Worm (Caenorhabditis elegans): Measurements from ENCODE around the gene K11H12.8.

K11H12.8 gene

ce11 chrIV:682726-683340 lies 27.6 kb downstream of the K11H12.8 start:
- TF ChIP-seq unc-62 (GFP tag; optimal IDR thresholded peaks at IDR 0.05): no peak

- TF ChIP-seq unc-62 (GFP tag; optimal IDR thresholded peaks at IDR 0.05): no peak
Measured at ce11 chrIV:684197-684596, 29.0 kb downstream of the K11H12.8 start, which contains the start of gene cutl-28. Gene cutl-28, plus strand, starts transcription at chrIV:684497.

- TF ChIP-seq unc-62 (GFP tag; optimal IDR thresholded peaks at IDR 0.05): no peak
Measured at ce11 chrIV:684748-685147, 29.6 kb downstream of the K11H12.8 start.

- no peak for TF ChIP-seq unc-62 (GFP tag; optimal IDR thresholded peaks at IDR 0.05)
Measured at ce11 chrIV:698304-698703, 43.1 kb downstream of the K11H12.8 start, which contains the start of gene Y55F3C.17. Gene Y55F3C.17, minus strand, starts transcription at chrIV:698404.

- no peak for TF ChIP-seq unc-62 (GFP tag; optimal IDR thresholded peaks at IDR 0.05)
Measured at ce11 chrIV:707635-708034, 52.4 kb downstream of the K11H12.8 start, which contains the start of gene cutl-26. Gene cutl-26, minus strand, starts transcription at chrIV:707735.
